Worm (Caenorhabditis elegans) whole organism, mixed stage, embryonic: ENCODE measurements around the gene C50F4.1.

Source experiments
- ces-1 ChIP-seq: fragments of 150-350 bp; optimal IDR thresholded peaks from 2 replicates; lab custom pipeline; 2014; ENCODE audit warnings: missing biosample characterization, missing genetic modification reagents, missing genetic modification characterization
- elt-3 ChIP-seq: fragments of 150-350 bp; optimal IDR thresholded peaks from 2 replicates; lab custom pipeline; 2014; ENCODE audit warnings: missing biosample characterization, missing genetic modification characterization
- lsy-2 ChIP-seq: fragments of 150-350 bp; optimal IDR thresholded peaks from 2 replicates; lab custom pipeline; 2014; ENCODE audit warnings: missing biosample characterization, missing genetic modification characterization
- mep-1 ChIP-seq: fragments of 150-350 bp; optimal IDR thresholded peaks from 2 replicates; lab custom pipeline; 2017; ENCODE audit warnings: missing biosample characterization, missing genetic modification reagents, missing genetic modification characterization, inconsistent platforms
- nhr-2 ChIP-seq: fragments of 150-350 bp; optimal IDR thresholded peaks from 2 replicates; lab custom pipeline; 2014; ENCODE audit warnings: missing biosample characterization, missing genetic modification characterization
- nhr-76 ChIP-seq: sonication (generic microtip); optimal IDR thresholded peaks from 2 replicates; lab custom pipeline; 2017; ENCODE audit warnings: missing biosample characterization, missing genetic modification characterization
- pha-4 ChIP-seq: fragments of 150-350 bp; optimal IDR thresholded peaks from 2 replicates; lab custom pipeline; 2018; ENCODE audit warnings: missing biosample characterization, missing genetic modification reagents, missing genetic modification characterization
- unc-62 ChIP-seq: fragments of 150-350 bp; optimal IDR thresholded peaks from 2 replicates; lab custom pipeline; 2014; ENCODE audit warnings: missing biosample characterization, missing genetic modification reagents, missing genetic modification characterization
- ztf-11 ChIP-seq: fragments of 150-350 bp; optimal IDR thresholded peaks from 2 replicates; lab custom pipeline; 2014; ENCODE audit warnings: missing biosample characterization, missing genetic modification characterization

DNA sequence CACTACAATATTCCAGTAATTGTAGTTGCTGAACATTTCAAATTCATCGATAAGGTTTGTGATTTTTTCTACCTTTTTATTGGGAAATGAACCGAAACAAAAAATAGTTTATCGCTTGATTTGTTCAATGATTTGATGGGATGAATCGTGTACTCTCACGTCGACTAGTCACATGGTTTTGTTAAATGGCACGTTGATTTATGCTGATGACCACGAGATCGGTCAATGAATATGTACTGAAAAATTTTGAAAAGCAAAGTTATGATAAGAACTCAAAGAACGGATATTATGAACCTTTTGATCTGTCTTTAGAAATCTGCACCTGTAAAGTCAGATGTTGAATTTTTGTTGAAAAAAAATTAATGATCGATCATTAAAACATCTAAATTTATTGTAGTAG, 10.3 kb upstream of the C50F4.1 start:
- TF ChIP-seq ztf-11 (tag; lab: Kevin White, UChicago) (no peak), unc-62 (GFP tag; lab: Kevin White, UChicago) (no peak), pha-4 (tag; lab: Kevin White, UChicago) (no peak), elt-3 (tag; lab: Kevin White, UChicago) (no peak), lsy-2 (tag; lab: Kevin White, UChicago) (no peak), mep-1 (tag; lab: Kevin White, UChicago) (no peak), nhr-76 (no peak), ces-1 (GFP tag; lab: Kevin White, UChicago) (no peak), nhr-2 (tag; lab: Kevin White, UChicago) (no peak)
